Fruit fly (Drosophila melanogaster): Measurements from ENCODE around the gene CG17786.

Gene CG17786

DNA sequence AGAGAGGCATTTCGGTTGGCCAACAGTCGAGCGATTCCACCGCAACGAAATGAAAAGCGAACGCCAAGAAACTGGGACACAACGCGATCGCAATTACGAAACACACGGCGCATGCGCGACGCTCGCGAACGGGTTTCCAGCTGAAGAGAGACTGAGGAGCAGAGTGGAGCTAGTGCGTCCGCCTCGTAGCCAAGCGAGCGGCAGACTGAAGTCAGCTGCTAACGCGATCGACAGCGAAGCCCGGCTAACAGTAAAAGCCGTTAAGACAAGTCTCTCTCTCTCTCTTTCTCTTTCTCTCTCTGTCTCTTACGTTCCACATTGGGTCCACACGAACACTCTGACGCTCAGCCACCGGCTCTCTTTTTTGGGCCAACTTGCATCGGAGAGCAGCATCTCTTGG is at the start of gene CG17786:
CG17786 (minus strand) TSS at position 154 of the 400 bp plus-strand sequence.
- TF ChIP-seq h (optimal IDR thresholded peaks at IDR 0.05) (no peak), Myc (optimal IDR thresholded peaks at IDR 0.05) (no peak), ttk (optimal IDR thresholded peaks at IDR 0.05) (no peak), insv (optimal IDR thresholded peaks at IDR 0.05) (no peak), psq (optimal IDR thresholded peaks at IDR 0.05) (no peak), Sin3A (optimal IDR thresholded peaks at IDR 0.05) (no peak)

- TF ChIP-seq ttk (optimal IDR thresholded peaks at IDR 0.05) (no peak), psq (optimal IDR thresholded peaks at IDR 0.05) (no peak), Sin3A (optimal IDR thresholded peaks at IDR 0.05) (no peak), h (optimal IDR thresholded peaks at IDR 0.05) (no peak), Myc (optimal IDR thresholded peaks at IDR 0.05) (no peak), insv (optimal IDR thresholded peaks at IDR 0.05) (no peak)
Measured at dm6 chr3R:24268293-24268692, 49.8 kb upstream of the CG17786 start.

DNA sequence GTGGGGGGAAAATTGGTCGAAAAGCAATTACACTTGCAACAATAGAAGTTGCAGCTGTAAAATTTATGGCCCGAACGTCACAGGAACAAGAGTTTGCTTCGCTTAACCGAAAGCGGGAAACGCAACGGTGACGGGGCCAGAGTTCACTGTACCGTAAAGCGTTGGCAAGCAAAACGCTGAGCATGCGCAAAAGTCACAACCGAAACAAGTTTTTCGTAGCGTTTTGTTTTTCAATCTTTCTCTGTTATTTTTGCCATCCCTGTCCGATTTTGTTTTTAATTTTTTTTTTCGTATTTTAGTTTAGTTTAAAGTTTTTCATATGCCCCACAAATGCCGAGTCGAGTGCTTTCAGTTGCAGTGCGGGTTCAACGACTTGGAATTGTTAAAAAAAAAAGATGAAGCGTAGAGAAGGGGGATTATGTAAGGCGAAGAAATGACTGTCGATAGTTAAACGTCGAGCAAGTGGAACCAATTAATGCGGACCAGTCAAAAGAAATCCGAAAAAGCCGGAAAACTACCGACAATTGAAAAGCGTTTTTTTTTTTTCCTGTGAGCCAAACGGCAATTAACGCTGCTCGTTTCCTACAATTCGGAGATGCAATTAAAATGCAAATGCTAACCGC is 49.2 kb upstream of the CG17786 start:
- TF ChIP-seq psq (optimal IDR thresholded peaks at IDR 0.05) (no peak), Myc (optimal IDR thresholded peaks at IDR 0.05) (no peak), insv (optimal IDR thresholded peaks at IDR 0.05) (no peak), h (optimal IDR thresholded peaks at IDR 0.05) (no peak), Sin3A (optimal IDR thresholded peaks at IDR 0.05) (no peak), ttk (optimal IDR thresholded peaks at IDR 0.05) (no peak)

DNA sequence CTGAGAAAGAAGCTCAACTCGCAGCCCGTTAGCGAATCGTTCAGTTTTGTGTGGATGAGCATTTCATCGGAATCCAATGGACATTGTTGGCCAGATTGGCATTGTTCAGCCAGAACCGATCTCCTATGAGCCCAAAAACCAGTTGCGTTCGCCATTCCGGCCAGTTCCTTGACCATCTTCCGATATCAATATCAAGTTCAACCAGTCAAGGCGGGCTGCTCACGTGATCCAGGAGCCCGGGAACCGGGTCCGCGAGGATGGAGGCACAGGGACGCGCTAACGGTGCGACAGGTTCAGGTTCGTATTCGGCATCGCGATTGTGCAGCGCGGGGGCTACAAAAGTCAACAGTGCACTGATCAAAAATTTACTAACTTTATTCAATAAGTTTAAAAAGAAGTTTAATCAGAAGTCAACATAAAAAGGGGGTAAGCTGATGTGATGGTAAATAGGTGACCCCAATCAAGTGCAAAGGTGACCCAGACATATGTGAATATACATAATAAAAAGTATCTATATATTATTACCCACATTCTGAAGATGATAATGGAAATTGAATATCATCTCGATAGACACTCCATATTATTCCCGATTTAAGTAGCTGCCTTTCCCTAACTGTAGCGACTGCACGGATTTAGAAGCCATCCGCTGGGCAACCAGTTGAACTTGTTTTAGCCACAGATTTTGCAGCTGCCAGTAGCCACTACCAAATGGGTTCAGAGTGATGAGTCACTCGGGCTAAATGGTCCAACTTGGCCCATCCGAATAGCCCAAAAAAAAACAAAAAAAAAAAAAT is 48.5 kb upstream of the CG17786 start:
- no peak for TF ChIP-seq insv (optimal IDR thresholded peaks at IDR 0.05)
- TF ChIP-seq Myc (optimal IDR thresholded peaks at IDR 0.05) = no peak
- no peak for TF ChIP-seq h (optimal IDR thresholded peaks at IDR 0.05)
- no peak for TF ChIP-seq Sin3A (optimal IDR thresholded peaks at IDR 0.05)
- no peak for TF ChIP-seq psq (optimal IDR thresholded peaks at IDR 0.05)
- TF ChIP-seq ttk (optimal IDR thresholded peaks at IDR 0.05) = no peak

DNA sequence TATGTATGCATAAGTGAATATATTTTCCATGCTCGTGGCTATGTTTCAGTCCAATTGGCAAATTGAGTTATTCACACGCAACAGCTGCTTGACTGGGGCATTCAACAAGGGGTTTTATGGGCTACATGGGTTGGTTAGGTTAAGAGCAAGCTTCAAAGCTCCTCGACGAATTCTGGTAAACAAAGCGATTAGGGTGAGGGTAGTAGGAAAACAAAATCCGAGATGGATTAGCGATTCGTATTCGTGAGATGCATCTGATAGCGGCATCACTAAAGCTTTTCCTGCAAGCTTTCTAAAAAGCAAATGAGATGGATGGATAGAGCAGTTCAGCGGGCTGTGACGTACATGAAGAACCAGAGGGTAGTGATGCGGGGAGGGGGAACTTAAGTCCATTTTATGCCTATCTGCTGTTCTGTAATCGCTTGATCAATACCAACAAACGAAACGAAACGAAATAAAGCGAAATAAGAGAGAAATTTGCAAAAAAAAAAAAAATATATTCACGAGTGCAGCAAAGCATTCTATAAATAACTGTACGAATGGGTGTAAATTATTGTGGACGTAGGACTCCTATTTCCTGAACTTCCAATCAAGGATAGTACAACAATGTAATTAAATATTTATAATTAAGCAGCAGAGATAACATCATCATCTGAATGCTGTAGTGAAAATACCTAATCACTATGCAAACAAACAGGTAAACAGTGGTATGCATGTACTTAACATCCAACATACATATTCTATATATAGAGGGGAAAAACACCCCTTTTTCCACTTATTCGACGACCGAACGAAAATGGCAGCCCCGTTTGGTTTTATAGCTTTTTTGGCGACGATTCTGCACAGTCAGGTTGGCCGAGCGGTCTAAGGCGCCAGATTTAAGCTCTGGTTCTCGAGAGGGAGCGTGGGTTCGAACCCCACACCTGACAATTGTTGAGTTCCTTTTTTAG is 46.2 kb upstream of the CG17786 start:
- no peak for TF ChIP-seq h (optimal IDR thresholded peaks at IDR 0.05)
- no peak for TF ChIP-seq ttk (optimal IDR thresholded peaks at IDR 0.05)
- TF ChIP-seq insv (optimal IDR thresholded peaks at IDR 0.05) = no peak
- TF ChIP-seq Myc (optimal IDR thresholded peaks at IDR 0.05) = no peak
- no peak for TF ChIP-seq psq (optimal IDR thresholded peaks at IDR 0.05)
- no peak for TF ChIP-seq Sin3A (optimal IDR thresholded peaks at IDR 0.05)

DNA sequence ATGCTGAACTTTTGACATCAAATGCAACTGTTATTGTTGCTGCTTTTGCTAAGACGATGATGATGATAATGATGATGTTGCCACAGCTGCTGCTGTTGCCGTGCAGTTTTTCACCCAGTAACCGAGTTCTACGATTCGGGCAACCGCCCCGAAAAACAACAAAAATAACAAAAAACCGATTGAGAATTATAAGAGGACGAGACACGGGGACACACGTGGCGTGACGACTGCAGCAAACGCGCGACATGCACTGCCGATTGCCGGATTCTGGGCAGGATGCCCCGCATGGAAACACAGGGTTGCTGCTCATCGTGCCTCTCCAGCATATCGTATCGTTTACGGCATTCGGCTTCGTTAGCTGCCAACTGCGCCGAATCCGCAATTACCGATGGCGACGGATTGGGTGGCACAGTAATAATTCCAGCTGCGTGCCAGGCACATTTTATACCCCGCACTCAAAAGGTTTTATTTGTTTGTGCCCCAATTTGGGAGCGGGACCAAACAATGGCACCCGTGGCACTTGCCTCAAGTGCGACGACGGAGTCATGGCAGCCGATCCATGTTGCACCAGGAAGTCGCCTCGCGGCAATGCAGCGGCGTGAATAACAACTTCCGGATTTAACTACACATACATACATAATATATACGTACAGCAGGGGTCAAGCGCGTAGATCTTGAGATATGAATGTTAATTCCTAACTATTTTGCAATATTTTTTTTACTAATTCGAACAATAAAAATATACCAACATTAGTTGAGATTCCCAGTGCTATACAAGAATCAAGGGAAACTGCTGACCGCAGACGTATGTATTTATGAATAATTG is 45.3 kb upstream of the CG17786 start:
- TF ChIP-seq ttk (optimal IDR thresholded peaks at IDR 0.05) (no peak), psq (optimal IDR thresholded peaks at IDR 0.05) (no peak), Sin3A (optimal IDR thresholded peaks at IDR 0.05) (no peak), h (optimal IDR thresholded peaks at IDR 0.05) (no peak), insv (optimal IDR thresholded peaks at IDR 0.05) (no peak), Myc (optimal IDR thresholded peaks at IDR 0.05) (no peak)

- TF ChIP-seq psq (optimal IDR thresholded peaks at IDR 0.05) = no peak
- no peak for TF ChIP-seq h (optimal IDR thresholded peaks at IDR 0.05)
- TF ChIP-seq insv (optimal IDR thresholded peaks at IDR 0.05) = no peak
- no peak for TF ChIP-seq ttk (optimal IDR thresholded peaks at IDR 0.05)
- no peak for TF ChIP-seq Sin3A (optimal IDR thresholded peaks at IDR 0.05)
- no peak for TF ChIP-seq Myc (optimal IDR thresholded peaks at IDR 0.05)
Measured at dm6 chr3R:24262923-24263322, 44.4 kb upstream of the CG17786 start.

- TF ChIP-seq Myc (optimal IDR thresholded peaks at IDR 0.05) = no peak
- TF ChIP-seq insv (optimal IDR thresholded peaks at IDR 0.05) = no peak
- TF ChIP-seq Sin3A (optimal IDR thresholded peaks at IDR 0.05) = no peak
- TF ChIP-seq psq (optimal IDR thresholded peaks at IDR 0.05) = no peak
- TF ChIP-seq ttk (optimal IDR thresholded peaks at IDR 0.05) = no peak
- TF ChIP-seq h (optimal IDR thresholded peaks at IDR 0.05) = no peak
Measured at dm6 chr3R:24261380-24262021, 43.0 kb upstream of the CG17786 start.

- TF ChIP-seq insv (optimal IDR thresholded peaks at IDR 0.05) (no peak), Sin3A (optimal IDR thresholded peaks at IDR 0.05) (no peak), Myc (optimal IDR thresholded peaks at IDR 0.05) (no peak), ttk (optimal IDR thresholded peaks at IDR 0.05) (no peak), h (optimal IDR thresholded peaks at IDR 0.05) (no peak), psq (optimal IDR thresholded peaks at IDR 0.05) (no peak)
Measured at dm6 chr3R:24260411-24260810, 41.9 kb upstream of the CG17786 start.

DNA sequence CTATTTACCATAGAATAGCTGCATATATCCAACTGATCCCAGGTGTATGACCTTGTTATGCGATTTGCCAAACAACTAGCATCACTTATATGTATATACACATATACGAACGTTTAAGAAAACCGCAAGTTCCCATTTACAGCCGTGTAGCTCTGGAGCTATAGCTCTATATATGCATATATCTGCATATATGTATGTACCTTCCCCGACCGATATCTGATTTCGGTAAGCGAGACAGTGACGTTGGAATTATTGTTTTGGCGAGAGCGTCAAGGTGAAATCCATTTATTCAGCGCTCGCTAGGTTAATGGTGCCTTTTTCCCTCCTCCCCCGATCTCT is 41.5 kb upstream of the CG17786 start:
- TF ChIP-seq psq (optimal IDR thresholded peaks at IDR 0.05) (no peak), Myc (optimal IDR thresholded peaks at IDR 0.05) (no peak), h (optimal IDR thresholded peaks at IDR 0.05) (no peak), insv (optimal IDR thresholded peaks at IDR 0.05) (no peak), Sin3A (optimal IDR thresholded peaks at IDR 0.05) (no peak), ttk (optimal IDR thresholded peaks at IDR 0.05) (no peak)

Measured in Kc167 (cell line).